Fruit fly (Drosophila melanogaster): ENCODE results near the gene CG18417.

CG18417 gene

dm6 chr3L:7361095-7361522, 38.8 kb upstream of the CG18417 start (continued):
- TF ChIP-seq Ets65A (GFP tag), result no peak
- no peak for TF ChIP-seq GATAe (GFP tag; conservative IDR thresholded peaks at IDR 0.05)
- TF ChIP-seq Fer1 (GFP tag; optimal IDR thresholded peaks at IDR 0.05), result peak; percentile 18
- 0 out of 2 replicates have a peak, but pooled peaks have one; percentile 20 for TF ChIP-seq Ptx1 (GFP tag; IDR thresholded peaks at IDR 0.05)
- peak; percentile 76 for TF ChIP-seq CG12071 (GFP tag; optimal IDR thresholded peaks at IDR 0.05)
- peak; percentile 58; the same call in 1 of the 2 replicates for TF ChIP-seq HLH3B (GFP tag; IDR thresholded peaks at IDR 0.05)
- TF ChIP-seq CG1602 (GFP tag; optimal IDR thresholded peaks at IDR 0.05), result no peak
- no peak for TF ChIP-seq sug (tag; optimal IDR thresholded peaks at IDR 0.05)
- TF ChIP-seq trem (tag; optimal IDR thresholded peaks at IDR 0.05), result peak; percentile 33
- no peak for TF ChIP-seq hb (GFP tag; IDR thresholded peaks at IDR 0.05; ENCODE audit: partially characterized antibody)
- TF ChIP-seq fru (optimal IDR thresholded peaks at IDR 0.05), result no peak
- TF ChIP-seq CG1832 (GFP tag; optimal IDR thresholded peaks at IDR 0.05), result peak; percentile 22
- no peak for TF ChIP-seq CG15601 (tag; optimal IDR thresholded peaks at IDR 0.05)
- no peak for TF ChIP-seq tap (tag; optimal IDR thresholded peaks at IDR 0.05)
- no peak for TF ChIP-seq CG43689 (GFP tag; IDR thresholded peaks at IDR 0.05)
- TF ChIP-seq dysf (GFP tag; IDR thresholded peaks at IDR 0.05), result peak; percentile 33; the same call in 1 of the 3 replicates
- TF ChIP-seq CG1603 (tag; optimal IDR thresholded peaks at IDR 0.05), result peak; percentile 2
- no peak for TF ChIP-seq tio (GFP tag; optimal IDR thresholded peaks at IDR 0.05)
- TF ChIP-seq CG10431 (GFP tag; optimal IDR thresholded peaks at IDR 0.05), result peak; percentile 99
- peak; percentile 38; the same call in 1 of the 2 replicates for TF ChIP-seq stc (GFP tag; IDR thresholded peaks at IDR 0.05)
- no peak for TF ChIP-seq BEAF-32 (GFP tag; optimal IDR thresholded peaks at IDR 0.05)
- TF ChIP-seq CG13296 (GFP tag; optimal IDR thresholded peaks at IDR 0.05), result peak; percentile 17
- TF ChIP-seq crc (GFP tag; optimal IDR thresholded peaks at IDR 0.05), result no peak
- peak in 1 of 2 experiments; percentile 95 for TF ChIP-seq Hr78 (GFP tag; optimal IDR thresholded peaks at IDR 0.05)
- peak; percentile 2 for TF ChIP-seq CG5245 (GFP tag; optimal IDR thresholded peaks at IDR 0.05)
- TF ChIP-seq CG14710 (tag; optimal IDR thresholded peaks at IDR 0.05), result no peak
- TF ChIP-seq prd (optimal IDR thresholded peaks at IDR 0.05), result no peak
- peak; percentile 32; the same call in 1 of the 3 replicates for TF ChIP-seq prd (GFP tag; IDR thresholded peaks at IDR 0.05)
- TF ChIP-seq ssp (GFP tag; IDR thresholded peaks at IDR 0.05), result no peak
- TF ChIP-seq Mrtf (GFP tag; IDR thresholded peaks at IDR 0.05), result no peak
- peak; percentile 69 for TF ChIP-seq pros (GFP tag; optimal IDR thresholded peaks at IDR 0.05)
- TF ChIP-seq CG33557 (GFP tag; optimal IDR thresholded peaks at IDR 0.05), result no peak
- no peak for TF ChIP-seq gsb (GFP tag; IDR thresholded peaks at IDR 0.05)
- no peak for TF ChIP-seq HLH54F (GFP tag; optimal IDR thresholded peaks at IDR 0.05)
- TF ChIP-seq CG10321 (GFP tag; IDR thresholded peaks at IDR 0.05), result no peak
- TF ChIP-seq chinmo (GFP tag; IDR thresholded peaks at IDR 0.05; ENCODE audit: partially characterized antibody), result 0 out of 4 replicates have a peak, but pooled peaks have one; percentile 8
- peak; percentile 0 for TF ChIP-seq CG10979 (tag; optimal IDR thresholded peaks at IDR 0.05)
- TF ChIP-seq Nf-YC (tag; optimal IDR thresholded peaks at IDR 0.05), result peak; percentile 82
- TF ChIP-seq cwo (GFP tag; optimal IDR thresholded peaks at IDR 0.05), result peak; percentile 71
- TF ChIP-seq CG15479 (GFP tag; optimal IDR thresholded peaks at IDR 0.05), result no peak
- TF ChIP-seq gce (GFP tag; IDR thresholded peaks at IDR 0.05), result peak; percentile 47; the same call in 1 of the 3 replicates
- TF ChIP-seq Vsx1 (GFP tag; optimal IDR thresholded peaks at IDR 0.05), result no peak
- no peak for TF ChIP-seq Bteb2 (GFP tag; optimal IDR thresholded peaks at IDR 0.05)
- TF ChIP-seq CG6272 (GFP tag; IDR thresholded peaks at IDR 0.05), result no peak
- TF ChIP-seq CG4617 (GFP tag; optimal IDR thresholded peaks at IDR 0.05; ENCODE audit: borderline replicate concordance), result no peak
- peak; percentile 29 for TF ChIP-seq Nf-YB (GFP tag; optimal IDR thresholded peaks at IDR 0.05)
- peak; percentile 59 for TF ChIP-seq Asciz (GFP tag; optimal IDR thresholded peaks at IDR 0.05)
- TF ChIP-seq vvl (GFP tag; IDR thresholded peaks at IDR 0.05), result peak; percentile 64; the same call in 1 of the 2 replicates
- no peak for TF ChIP-seq br (optimal IDR thresholded peaks at IDR 0.05)
- no peak for TF ChIP-seq esg (GFP tag; conservative IDR thresholded peaks at IDR 0.05)
- TF ChIP-seq CG8290 (GFP tag; optimal IDR thresholded peaks at IDR 0.05), result no peak
- peak in 1 of 2 experiments; percentile 8 for TF ChIP-seq CG8290 (tag; optimal IDR thresholded peaks at IDR 0.05)

All from whole organism, embryonic.